Worm (Caenorhabditis elegans): ENCODE results near the gene pbo-4.

Gene pbo-4

DNA sequence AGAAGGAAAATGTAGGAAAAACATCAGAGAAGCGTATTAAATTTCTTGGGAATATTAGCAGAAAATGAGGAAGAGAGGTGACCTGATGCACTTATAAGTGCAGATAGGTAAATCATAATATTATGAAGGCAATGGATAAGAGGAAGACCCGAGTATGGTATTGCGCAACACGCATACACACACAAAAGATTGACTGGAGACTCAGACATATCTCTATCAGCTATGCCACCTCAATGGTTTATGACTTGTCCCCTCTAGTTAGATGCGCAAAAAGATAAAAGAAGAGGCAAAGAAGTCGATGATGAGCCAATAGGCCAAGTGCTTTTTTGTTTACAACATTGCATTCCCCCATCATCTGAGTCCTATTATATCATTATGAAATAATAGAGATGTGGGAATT lies 21.8 kb upstream of the pbo-4 start:
- peak; percentile 32 for TF ChIP-seq ham-2 (GFP tag; optimal IDR thresholded peaks at IDR 0.05)
- TF ChIP-seq zip-8 (tag; optimal IDR thresholded peaks at IDR 0.05): peak; percentile 88
- TF ChIP-seq elt-1 (tag; optimal IDR thresholded peaks at IDR 0.05; ENCODE audit: borderline replicate concordance, insufficient read depth): peak; percentile 91
- peak; percentile 66 for TF ChIP-seq unc-62 (GFP tag; optimal IDR thresholded peaks at IDR 0.05)
- no peak for TF ChIP-seq mep-1 (tag; optimal IDR thresholded peaks at IDR 0.05)
- TF ChIP-seq unc-120 (tag; optimal IDR thresholded peaks at IDR 0.05; ENCODE audit: poor library complexity, severe bottlenecking): no peak
- TF ChIP-seq nhr-2 (tag; optimal IDR thresholded peaks at IDR 0.05): peak; percentile 86

DNA sequence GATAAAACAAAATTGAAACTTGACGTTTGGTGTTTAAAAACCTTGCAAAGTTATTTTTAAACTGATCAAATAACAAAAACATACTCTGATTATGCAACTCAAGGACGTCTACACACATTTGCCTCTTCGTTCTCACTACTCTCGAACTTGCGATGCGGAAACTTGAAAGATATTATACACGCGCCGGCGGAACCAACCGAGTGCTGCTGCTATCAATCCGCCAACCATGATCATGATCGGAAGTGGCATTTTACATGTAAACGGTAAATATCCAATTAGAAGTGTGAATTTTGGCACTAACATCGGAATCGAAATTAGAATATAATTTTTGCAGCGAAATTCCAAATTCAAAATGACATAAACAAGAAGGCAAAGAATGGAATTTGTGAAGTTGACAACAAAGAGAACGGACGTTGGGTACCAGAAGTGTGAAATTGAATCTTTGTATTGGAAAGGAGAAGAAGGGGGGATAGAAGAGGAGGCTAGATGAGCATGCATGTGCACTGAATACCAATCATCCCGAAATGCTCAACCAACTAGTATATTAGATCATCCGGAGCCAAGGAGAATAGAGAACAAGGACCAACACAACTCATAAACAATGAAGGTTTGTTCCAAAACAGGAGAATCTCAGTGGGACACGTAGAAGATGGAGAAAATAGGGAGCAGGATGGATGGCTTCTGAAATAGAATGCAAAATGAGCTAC lies 20.5 kb upstream of the pbo-4 start:
- no peak for TF ChIP-seq flh-1 (GFP tag; optimal IDR thresholded peaks at IDR 0.05)
- TF ChIP-seq ces-1 (GFP tag; optimal IDR thresholded peaks at IDR 0.05): peak; percentile 79

DNA sequence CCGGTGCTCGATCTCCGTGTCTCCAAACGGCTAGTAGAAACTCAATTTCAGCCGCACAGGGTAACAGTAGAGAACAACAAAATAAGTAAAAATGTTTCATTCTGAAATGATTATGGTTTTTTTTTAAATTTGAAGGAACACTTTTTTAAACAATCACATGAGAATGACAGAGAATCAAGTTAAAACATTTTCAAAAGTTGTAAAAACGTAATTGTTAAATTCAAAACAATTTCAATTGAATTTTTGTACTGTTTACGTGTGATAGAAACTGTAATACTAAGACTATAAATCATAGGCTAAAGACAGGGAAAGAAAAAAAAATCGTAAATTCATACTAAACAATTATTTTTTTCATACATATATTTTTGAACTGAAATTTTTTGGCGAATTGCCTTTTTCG lies 12.7 kb upstream of the pbo-4 start, which contains the start of gene pho-7:
Gene pho-7, minus strand, starts transcription at position 101 of the 400 bp plus-strand sequence.
- TF ChIP-seq lsy-2 (tag; optimal IDR thresholded peaks at IDR 0.05) (no peak), ztf-11 (tag; optimal IDR thresholded peaks at IDR 0.05) (no peak), nhr-76 (tag; optimal IDR thresholded peaks at IDR 0.05) (no peak)

DNA sequence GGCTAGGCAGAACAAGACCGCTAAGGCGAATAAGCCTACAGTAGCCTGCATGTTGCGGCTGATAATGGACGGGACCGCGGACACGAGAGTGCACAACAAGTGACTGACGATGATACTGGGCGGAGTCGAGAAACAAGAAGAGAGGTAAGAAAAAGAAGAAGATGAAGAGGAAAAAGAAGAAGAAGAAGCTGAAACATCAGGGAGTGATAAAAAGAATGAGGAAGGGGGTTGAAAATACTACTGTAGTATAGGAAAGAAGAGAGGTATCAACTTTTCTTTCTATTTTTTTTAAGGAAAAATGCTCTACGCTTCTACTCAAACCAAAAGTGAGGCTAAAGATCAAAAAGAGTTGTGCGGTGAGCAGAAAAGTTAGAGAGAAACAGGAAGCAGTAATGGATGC lies 5.1 kb upstream of the pbo-4 start, which contains the start of gene T21B6.3:
Gene T21B6.3, minus strand, starts transcription at position 101 of the 400 bp plus-strand sequence.
- no peak for TF ChIP-seq pha-4 (tag; optimal IDR thresholded peaks at IDR 0.05)
- no peak for TF ChIP-seq sptf-1 (tag; optimal IDR thresholded peaks at IDR 0.05)
- TF ChIP-seq elt-3 (tag; optimal IDR thresholded peaks at IDR 0.05): no peak
- TF ChIP-seq ham-2 (GFP tag; optimal IDR thresholded peaks at IDR 0.05): no peak
- TF ChIP-seq lsy-2 (tag; optimal IDR thresholded peaks at IDR 0.05): no peak
- TF ChIP-seq snpc-4 (tag; optimal IDR thresholded peaks at IDR 0.05): no peak
- TF ChIP-seq mls-2 (tag; optimal IDR thresholded peaks at IDR 0.05): no peak
- TF ChIP-seq nhr-2 (tag; optimal IDR thresholded peaks at IDR 0.05): no peak
- no peak for TF ChIP-seq unc-39 (tag; optimal IDR thresholded peaks at IDR 0.05)
- TF ChIP-seq ceh-43 (GFP tag; optimal IDR thresholded peaks at IDR 0.05): no peak
- TF ChIP-seq nhr-237 (tag; optimal IDR thresholded peaks at IDR 0.05): no peak
- no peak for TF ChIP-seq mep-1 (tag; optimal IDR thresholded peaks at IDR 0.05)
- no peak for TF ChIP-seq drap-1 (GFP tag; optimal IDR thresholded peaks at IDR 0.05)
- no peak for TF ChIP-seq sem-2 (GFP tag; optimal IDR thresholded peaks at IDR 0.05)
- TF ChIP-seq ces-1 (GFP tag; optimal IDR thresholded peaks at IDR 0.05): no peak
- TF ChIP-seq cnd-1 (tag; optimal IDR thresholded peaks at IDR 0.05): no peak
- TF ChIP-seq blmp-1 (tag; optimal IDR thresholded peaks at IDR 0.05): no peak

DNA sequence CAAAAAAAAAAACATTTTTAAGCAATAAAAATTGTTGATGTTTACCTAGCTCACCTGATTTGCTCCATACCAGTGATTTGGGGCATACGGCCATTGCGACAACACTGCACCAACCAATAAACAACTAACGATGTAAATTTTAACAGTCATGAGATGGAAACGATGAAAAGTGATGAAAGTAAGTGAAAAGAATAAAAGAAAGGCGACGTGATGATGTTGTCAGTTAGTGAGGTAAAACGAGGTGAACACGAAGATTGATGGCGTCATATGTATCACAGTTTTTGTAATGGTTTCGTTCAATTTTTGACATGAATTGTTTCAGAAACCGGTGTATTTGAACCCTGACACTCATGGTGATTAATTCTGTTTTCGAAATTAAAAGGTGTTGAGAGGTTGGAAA lies 2.8 kb upstream of the pbo-4 start, which contains the start of gene K09C8.7:
Gene K09C8.7, minus strand, starts transcription at position 226 of the 400 bp plus-strand sequence.
- TF ChIP-seq snpc-4 (tag; optimal IDR thresholded peaks at IDR 0.05) (no peak), ceh-39 (tag; optimal IDR thresholded peaks at IDR 0.05) (no peak), nhr-12 (tag; optimal IDR thresholded peaks at IDR 0.05) (no peak), ceh-43 (GFP tag; optimal IDR thresholded peaks at IDR 0.05) (no peak), nhr-76 (tag; optimal IDR thresholded peaks at IDR 0.05) (no peak), drap-1 (GFP tag; optimal IDR thresholded peaks at IDR 0.05) (no peak), lin-32 (GFP tag; optimal IDR thresholded peaks at IDR 0.05) (no peak), elt-1 (tag; optimal IDR thresholded peaks at IDR 0.05; ENCODE audit: borderline replicate concordance, insufficient read depth) (no peak), nhr-28 (tag; optimal IDR thresholded peaks at IDR 0.05) (no peak), blmp-1 (tag; optimal IDR thresholded peaks at IDR 0.05) (no peak), nhr-237 (tag; optimal IDR thresholded peaks at IDR 0.05) (no peak), unc-120 (tag; optimal IDR thresholded peaks at IDR 0.05; ENCODE audit: poor library complexity, severe bottlenecking) (no peak), hlh-1 (tag; optimal IDR thresholded peaks at IDR 0.05) (no peak), bed-3 (GFP tag; optimal IDR thresholded peaks at IDR 0.05) (no peak), zip-8 (tag; optimal IDR thresholded peaks at IDR 0.05) (no peak)

Data from whole organism, mixed stage, embryonic.